Worm (Caenorhabditis elegans) whole organism, late embryonic: ENCODE results near the gene nmad-1.

Experiments used
- ama-1 ChIP-seq: fragments of 150-350 bp; optimal IDR thresholded peaks from 2 replicates; lab custom pipeline; 2014
- ceh-34 ChIP-seq: sonication (generic microtip); optimal IDR thresholded peaks from 2 replicates; lab custom pipeline; 2016; ENCODE audit warnings: mild to moderate bottlenecking, missing genetic modification characterization, missing compliant biosample characterization
- ceh-48 ChIP-seq: sonication (generic microtip); optimal IDR thresholded peaks from 2 replicates; lab custom pipeline; 2016; ENCODE audit warnings: missing genetic modification characterization, inconsistent platforms, missing compliant biosample characterization
- ceh-9 ChIP-seq: sonication (generic microtip); optimal IDR thresholded peaks from 2 replicates; lab custom pipeline; 2016; ENCODE audit warnings: mild to moderate bottlenecking, missing genetic modification characterization, inconsistent platforms, missing compliant biosample characterization
- elt-4 ChIP-seq: sonication (generic microtip); optimal IDR thresholded peaks from 2 replicates; lab custom pipeline; 2016; ENCODE audit warnings: missing genetic modification characterization, missing compliant biosample characterization
- nhr-11 ChIP-seq: fragments of 150-350 bp; optimal IDR thresholded peaks from 2 replicates; lab custom pipeline; 2014; ENCODE audit warnings: missing biosample characterization, missing genetic modification characterization
- sox-4 ChIP-seq: sonication (generic microtip); optimal IDR thresholded peaks from 2 replicates; lab custom pipeline; 2017; ENCODE audit warnings: mild to moderate bottlenecking, missing genetic modification characterization, inconsistent platforms, missing compliant biosample characterization
- unc-3 ChIP-seq, 2 experiments: fragments of 200-800 bp in 1 of 2; sonication (Bioruptor generic) in 1 of 2; sonication (generic microtip) in 1 of 2; conservative IDR thresholded peaks in 1 of 2; optimal IDR thresholded peaks in 1 of 2; 2 replicates each; pipeline versions ENCODE4 v1.3.6 to Lab custom; 2016 to 2022; ENCODE audit warnings: missing compliant biosample characterization in 2 of 2, missing genetic modification characterization in 2 of 2, missing genetic modification reagents in 1 of 2
- zip-5 ChIP-seq: sonication (generic microtip); optimal IDR thresholded peaks from 2 replicates; lab custom pipeline; 2016; ENCODE audit warnings: missing genetic modification characterization, missing compliant biosample characterization

- no peak for TF ChIP-seq ceh-9 (tag; lab: Kevin White, UChicago)
- TF ChIP-seq ceh-34 (tag; lab: Kevin White, UChicago) = no peak
- no peak for TF ChIP-seq elt-4 (tag; lab: Kevin White, UChicago)
- no peak for TF ChIP-seq ama-1 (lab: Kevin White, UChicago)
- TF ChIP-seq nhr-11 = no peak
- TF ChIP-seq zip-5 (tag; lab: Kevin White, UChicago) = no peak
- TF ChIP-seq ceh-48 (tag; lab: Kevin White, UChicago) = no peak
- TF ChIP-seq sox-4 (tag; lab: Kevin White, UChicago) = no peak
- no peak for TF ChIP-seq unc-3 (GFP tag; conservative IDR thresholded peaks at IDR 0.05; lab: Robert Waterston, UW)
- no peak for TF ChIP-seq unc-3 (tag; optimal IDR thresholded peaks at IDR 0.05; lab: Kevin White, UChicago)
These were observed 49.2 kb downstream of the nmad-1 start for ce11 chrIII:5505474-5506022.
